Fruit fly (Drosophila melanogaster) S2 (cell line): ENCODE measurements around the gene Sec10.
A peak's percentile ranks its signal among the peaks of the same experiment; 100 is the strongest.

Experiments
- CG8478 ChIP-seq: fragments of >200 bp; optimal IDR thresholded peaks from 2 replicates; lab custom pipeline; 2018
- CTCF ChIP-seq, 2 experiments: fragments of >200 bp; optimal IDR thresholded peaks; 2 replicates each; lab custom pipeline; 2018

Sec10 gene

DNA sequence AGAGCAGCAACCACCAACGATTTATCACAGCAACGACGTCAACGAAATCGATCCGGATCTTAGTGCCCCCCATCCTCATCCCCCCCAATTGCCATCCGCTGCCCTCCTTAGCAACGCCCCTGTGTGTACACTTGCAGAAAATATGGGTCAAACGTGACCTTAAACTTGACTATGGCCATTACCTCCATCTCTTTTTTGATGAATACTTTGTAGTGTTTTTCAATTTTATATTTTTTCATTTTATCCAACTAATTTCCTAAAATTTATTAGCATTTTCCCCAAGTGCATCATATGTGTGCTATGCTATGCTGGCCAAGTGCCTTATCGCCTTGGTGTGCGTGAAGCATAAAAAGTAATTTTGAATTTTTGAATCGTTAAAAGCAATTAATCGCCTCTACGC, 8.3 kb downstream of the Sec10 start:
- TF ChIP-seq CG8478 (lab: Kevin White, UChicago) (no peak), CTCF (optimal IDR thresholded peaks at IDR 0.05; lab: Kevin White, UChicago) (no peak)

DNA sequence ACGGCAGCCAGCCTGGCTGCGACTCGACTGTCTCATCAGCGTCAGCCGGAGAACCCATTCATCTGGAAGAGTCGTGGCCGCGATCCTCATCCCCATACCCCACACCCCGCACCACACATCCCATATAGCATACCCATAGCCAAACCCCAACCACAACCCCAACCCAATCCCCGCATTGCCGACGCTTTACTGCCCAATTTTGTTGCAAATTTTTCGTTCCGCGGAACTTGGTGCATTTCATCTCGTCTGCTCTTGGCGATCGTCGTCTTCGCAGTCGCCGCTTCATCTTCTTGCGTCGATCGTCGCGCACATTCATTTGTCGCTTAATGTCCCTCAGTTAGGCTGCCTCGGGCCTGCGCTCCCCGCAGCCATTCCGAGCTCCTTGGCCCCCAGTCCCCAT, 8.7 kb downstream of the Sec10 start:
- TF ChIP-seq CTCF (optimal IDR thresholded peaks at IDR 0.05; lab: Kevin White, UChicago) (no peak), CG8478 (lab: Kevin White, UChicago) (no peak)

- no peak for TF ChIP-seq CTCF (optimal IDR thresholded peaks at IDR 0.05; lab: Kevin White, UChicago)
- TF ChIP-seq CG8478 (lab: Kevin White, UChicago) = no peak
Measured at dm6 chr3R:24143779-24144178, 9.1 kb downstream of the Sec10 start.

DNA sequence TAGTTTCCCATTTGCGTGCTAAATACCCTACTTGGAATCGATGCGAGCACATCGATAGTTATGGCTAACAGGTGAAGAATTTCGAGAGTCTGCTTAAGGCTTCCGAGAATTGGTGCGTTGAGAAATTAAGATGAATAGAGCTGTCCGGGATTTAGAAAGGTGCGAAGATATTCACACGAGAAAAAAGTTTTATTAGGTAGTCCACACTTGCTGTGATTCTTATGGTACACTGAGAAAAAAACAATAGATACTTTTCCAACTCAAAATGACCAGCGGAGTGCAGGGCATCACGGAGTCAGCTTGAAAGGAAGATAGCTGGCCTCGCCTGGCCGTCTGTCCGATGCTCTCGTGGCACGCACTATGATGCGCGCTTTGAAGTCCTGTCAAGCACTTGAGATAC, 9.9 kb downstream of the Sec10 start:
- no peak for TF ChIP-seq CG8478 (lab: Kevin White, UChicago)
- no peak for TF ChIP-seq CTCF (optimal IDR thresholded peaks at IDR 0.05; lab: Kevin White, UChicago)

DNA sequence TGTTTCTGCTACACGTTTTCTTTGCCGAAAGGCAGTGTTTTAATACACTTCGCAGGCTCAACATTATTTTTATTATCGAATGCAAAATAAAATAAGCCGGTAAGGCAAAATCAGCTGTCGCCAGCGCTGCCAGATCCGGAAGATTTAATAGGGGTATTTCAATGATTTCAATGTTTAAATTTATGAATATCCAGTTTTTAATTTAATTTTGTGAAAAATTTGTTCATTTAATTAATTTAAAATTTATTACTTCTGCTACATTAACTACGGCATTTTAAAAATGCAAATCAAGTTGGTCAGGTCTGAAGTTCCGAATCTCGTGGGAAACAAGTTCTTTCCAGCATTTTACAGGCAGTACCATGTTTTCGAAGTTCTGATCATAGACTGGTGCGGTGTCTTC, 14.2 kb downstream of the Sec10 start, which contains the start of gene Slimp:
Slimp (minus strand) TSS at position 130 of the 400 bp plus-strand sequence.
- TF ChIP-seq CTCF (optimal IDR thresholded peaks at IDR 0.05; lab: Kevin White, UChicago) = no peak
- TF ChIP-seq CG8478 (lab: Kevin White, UChicago) = no peak

dm6 chr3R:24150103-24150502, 15.5 kb downstream of the Sec10 start, which contains the start of gene p38c:
TSS of gene p38c (minus strand) at chr3R:24150203.
- no peak for TF ChIP-seq CG8478 (lab: Kevin White, UChicago)
- TF ChIP-seq CTCF (optimal IDR thresholded peaks at IDR 0.05; lab: Kevin White, UChicago) = no peak

DNA sequence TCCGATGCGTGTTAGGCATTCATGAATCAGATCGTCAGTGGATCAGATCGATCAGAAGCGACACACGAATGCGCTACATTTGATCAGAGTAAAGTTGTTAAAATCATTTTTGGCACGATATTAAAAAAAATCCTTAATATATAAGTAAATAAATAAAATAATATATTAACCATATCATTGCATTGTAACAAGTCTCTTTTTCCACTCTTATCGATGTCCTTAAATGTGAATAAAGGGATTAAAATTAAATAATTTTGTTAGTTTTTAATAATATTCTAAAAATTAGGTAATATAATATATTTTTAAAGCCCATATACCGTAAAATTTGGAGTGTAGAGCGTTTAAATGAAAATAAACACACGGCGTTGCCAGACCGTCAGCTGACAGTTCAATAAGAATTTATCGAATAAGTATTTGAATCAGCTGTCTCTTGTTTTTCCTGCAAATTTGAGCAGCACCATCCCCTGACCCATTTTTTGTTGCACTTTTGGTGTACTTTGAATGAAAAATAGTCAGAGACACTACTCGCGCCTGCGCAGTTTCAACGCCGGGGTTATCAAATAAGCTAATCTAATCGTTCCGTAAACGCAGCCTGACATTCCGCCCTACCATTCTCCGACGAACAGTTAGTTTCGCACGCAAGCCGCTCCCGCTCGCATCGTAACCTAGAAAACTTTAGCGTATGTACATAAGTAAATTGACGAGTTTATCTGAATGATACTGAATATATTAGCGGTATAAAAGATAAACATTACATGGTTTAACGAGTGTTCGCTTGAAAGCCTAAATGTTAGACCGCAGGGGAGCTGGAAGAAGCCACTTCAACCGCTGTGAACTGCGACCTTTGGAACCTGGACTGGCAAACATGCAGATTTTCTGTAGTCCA, 17.5 kb downstream of the Sec10 start, which contains the start of the genes p38a and CG6178:
p38a (minus strand) TSS at position 398 of the 886 bp plus-strand sequence.
CG6178 (plus strand) TSS at position 424 of the 886 bp plus-strand sequence.
- TF ChIP-seq CG8478 (lab: Kevin White, UChicago) = no peak
- no peak for TF ChIP-seq CTCF (optimal IDR thresholded peaks at IDR 0.05; lab: Kevin White, UChicago)

- TF ChIP-seq CG8478 (lab: Kevin White, UChicago) = no peak
- no peak for TF ChIP-seq CTCF (optimal IDR thresholded peaks at IDR 0.05; lab: Kevin White, UChicago)
Measured at dm6 chr3R:24161173-24161811, 26.7 kb downstream of the Sec10 start, which contains the start of the genes Myo95E and TBC1d7. TSS of gene Myo95E (minus strand) at chr3R:24161498. TSS of gene TBC1d7 (plus strand) at chr3R:24161727.

dm6 chr3R:24162774-24163555, 28.3 kb downstream of the Sec10 start, which contains the start of gene mRpS24:
TSS of gene mRpS24 (minus strand) at chr3R:24163545.
- TF ChIP-seq CG8478 (lab: Kevin White, UChicago) = no peak

DNA sequence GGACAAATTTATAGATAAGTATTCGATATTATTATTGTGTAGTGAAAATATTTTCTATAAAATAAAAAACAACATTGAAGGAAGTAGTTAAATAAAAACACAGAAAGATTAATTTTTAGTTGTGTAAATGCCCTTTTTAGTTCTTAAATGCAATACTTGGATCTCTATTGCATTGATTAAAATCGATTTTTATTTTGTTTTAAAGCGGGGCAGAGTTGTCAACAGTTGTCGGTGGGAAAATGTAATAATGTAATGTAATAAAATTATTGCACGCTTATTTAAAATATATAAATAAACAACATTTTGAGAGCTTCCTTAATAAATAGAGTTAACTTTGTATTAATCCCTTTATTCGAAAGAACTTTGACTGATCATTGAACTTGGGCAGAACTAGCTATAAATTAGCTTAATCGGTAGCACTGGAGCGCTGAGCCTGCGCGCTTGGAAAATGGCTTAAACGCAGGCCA, 29.0 kb downstream of the Sec10 start, which contains the start of gene Apc2:
Apc2 (plus strand) TSS at position 411 of the 467 bp plus-strand sequence.
- TF ChIP-seq CG8478 (lab: Kevin White, UChicago) (no peak), CTCF (optimal IDR thresholded peaks at IDR 0.05; lab: Kevin White, UChicago) (no peak)

- TF ChIP-seq CG8478 (lab: Kevin White, UChicago) (no peak), CTCF (optimal IDR thresholded peaks at IDR 0.05; lab: Kevin White, UChicago) (peak in 1 of 2 experiments; percentile 14)
Measured at dm6 chr3R:24169362-24169761, 34.7 kb downstream of the Sec10 start, which contains the start of gene CG5510. TSS of gene CG5510 (minus strand) at chr3R:24169562.

DNA sequence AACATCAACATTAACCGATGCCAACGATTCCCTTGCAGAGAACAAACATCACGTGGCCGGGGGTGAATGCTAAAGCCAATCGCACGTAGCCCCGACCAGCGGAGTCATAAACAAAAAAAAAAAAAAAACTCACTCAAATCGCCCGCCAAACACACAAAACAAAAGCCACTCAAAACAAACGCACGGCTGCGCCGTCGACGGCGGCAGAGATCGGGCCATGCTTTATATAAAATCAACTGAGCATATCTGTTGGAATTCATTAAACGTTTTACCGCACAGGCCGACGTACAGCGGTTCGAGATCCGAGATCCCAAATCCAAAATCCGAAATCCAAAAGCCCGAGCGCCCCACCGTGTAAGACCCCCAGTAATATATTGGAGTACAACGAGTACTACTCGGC, 37.7 kb downstream of the Sec10 start, which contains the start of gene CG13606:
CG13606 (plus strand) TSS at position 250 of the 400 bp plus-strand sequence.
- TF ChIP-seq CG8478 (lab: Kevin White, UChicago) (no peak), CTCF (optimal IDR thresholded peaks at IDR 0.05; lab: Kevin White, UChicago) (no peak)

DNA sequence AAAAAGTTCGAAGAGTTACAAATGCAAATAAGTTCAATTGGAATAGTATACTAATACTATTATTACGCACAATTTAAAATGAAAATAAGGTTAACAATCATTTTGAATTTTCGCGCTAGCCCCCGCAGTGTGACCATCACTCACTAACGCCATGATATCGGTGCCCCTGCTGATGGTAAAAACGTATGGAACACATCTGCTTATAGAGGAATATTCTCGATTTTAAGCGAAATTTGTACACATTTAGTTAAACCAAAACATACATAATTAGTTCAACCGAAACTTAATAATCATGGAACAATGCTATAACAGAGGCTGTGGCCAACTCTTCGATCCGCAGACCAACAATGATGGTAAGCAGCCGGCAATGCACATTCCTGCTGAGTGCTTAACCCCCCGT, 51.6 kb downstream of the Sec10 start, which contains the start of gene mora:
mora (plus strand) TSS at position 172 of the 400 bp plus-strand sequence.
- no peak for TF ChIP-seq CTCF (optimal IDR thresholded peaks at IDR 0.05; lab: Kevin White, UChicago)
- no peak for TF ChIP-seq CG8478 (lab: Kevin White, UChicago)
